Worm (Caenorhabditis elegans): ENCODE measurements around the gene vps-29.

The vps-29 gene

ce11 chrIII:10149910-10150309 is 37.1 kb upstream of the vps-29 start:
- TF ChIP-seq unc-55 (GFP tag; optimal IDR thresholded peaks at IDR 0.05) (no peak), odd-2 (tag; optimal IDR thresholded peaks at IDR 0.05) (no peak), npax-4 (tag; optimal IDR thresholded peaks at IDR 0.05) (no peak), madf-2 (tag; optimal IDR thresholded peaks at IDR 0.05) (no peak), ceh-9 (tag; optimal IDR thresholded peaks at IDR 0.05) (no peak), lin-11 (tag; optimal IDR thresholded peaks at IDR 0.05) (no peak), ceh-19 (GFP tag; optimal IDR thresholded peaks at IDR 0.05) (no peak), ceh-24 (tag; optimal IDR thresholded peaks at IDR 0.05) (no peak)

- no peak for TF ChIP-seq elt-2 (tag; optimal IDR thresholded peaks at IDR 0.05)
- TF ChIP-seq sox-4 (tag; optimal IDR thresholded peaks at IDR 0.05), result no peak
- no peak for TF ChIP-seq tbx-7 (tag; optimal IDR thresholded peaks at IDR 0.05)
- no peak for TF ChIP-seq dve-1 (tag; optimal IDR thresholded peaks at IDR 0.05)
- no peak for TF ChIP-seq che-1 (tag; optimal IDR thresholded peaks at IDR 0.05)
- TF ChIP-seq pha-4 (tag; optimal IDR thresholded peaks at IDR 0.05), result no peak
Observed at ce11 chrIII:10146701-10147100, 33.8 kb upstream of the vps-29 start, which contains the start of gene K08E5.1. Gene K08E5.1, minus strand, starts transcription at chrIII:10146801.

- no peak for TF ChIP-seq K02D7.2 (tag; optimal IDR thresholded peaks at IDR 0.05)
- TF ChIP-seq T23F11.4 (GFP tag; optimal IDR thresholded peaks at IDR 0.05), result no peak
- no peak for TF ChIP-seq hlh-13 (GFP tag; optimal IDR thresholded peaks at IDR 0.05)
- no peak for TF ChIP-seq fkh-6 (tag; optimal IDR thresholded peaks at IDR 0.05)
- no peak for TF ChIP-seq elt-4 (tag; optimal IDR thresholded peaks at IDR 0.05)
- no peak for TF ChIP-seq pax-1 (tag; optimal IDR thresholded peaks at IDR 0.05)
- TF ChIP-seq ceh-2 (tag; optimal IDR thresholded peaks at IDR 0.05), result no peak
- TF ChIP-seq ahr-1 (tag; optimal IDR thresholded peaks at IDR 0.05), result no peak
- TF ChIP-seq K09A11.1 (tag; optimal IDR thresholded peaks at IDR 0.05; ENCODE audit: insufficient read depth), result no peak
- no peak for TF ChIP-seq pat-9 (tag; optimal IDR thresholded peaks at IDR 0.05)
- TF ChIP-seq unc-3 (GFP tag; conservative IDR thresholded peaks at IDR 0.05), result no peak
- no peak for TF ChIP-seq unc-3 (tag; optimal IDR thresholded peaks at IDR 0.05)
- no peak for TF ChIP-seq ama-1 (optimal IDR thresholded peaks at IDR 0.05)
- TF ChIP-seq unc-55 (GFP tag; optimal IDR thresholded peaks at IDR 0.05), result no peak
- no peak for TF ChIP-seq C38D4.7 (GFP tag; optimal IDR thresholded peaks at IDR 0.05)
- no peak for TF ChIP-seq mec-3 (tag; optimal IDR thresholded peaks at IDR 0.05; ENCODE audit: borderline replicate concordance)
- no peak for TF ChIP-seq elt-2 (tag; optimal IDR thresholded peaks at IDR 0.05)
- TF ChIP-seq ceh-31 (tag; optimal IDR thresholded peaks at IDR 0.05), result no peak
- TF ChIP-seq tbx-7 (tag; optimal IDR thresholded peaks at IDR 0.05), result no peak
- no peak for TF ChIP-seq Y22D7AL.16 (tag; optimal IDR thresholded peaks at IDR 0.05)
- TF ChIP-seq sox-2 (GFP tag; IDR thresholded peaks at IDR 0.05), result no peak
Observed at ce11 chrIII:10140732-10141131, 27.9 kb upstream of the vps-29 start, which contains the start of gene K08E5.6. Gene K08E5.6, plus strand, starts transcription at chrIII:10141032.

ce11 chrIII:10136778-10137177 is 23.9 kb upstream of the vps-29 start, which contains the start of gene ZK1128.7:
Gene ZK1128.7, plus strand, starts transcription at chrIII:10137006.
- TF ChIP-seq pag-3 (tag; optimal IDR thresholded peaks at IDR 0.05; ENCODE audit: borderline replicate concordance), result no peak
- TF ChIP-seq gmeb-2 (tag; optimal IDR thresholded peaks at IDR 0.05), result no peak
- no peak for TF ChIP-seq unc-86 (tag; optimal IDR thresholded peaks at IDR 0.05)
- no peak for TF ChIP-seq npax-4 (tag; optimal IDR thresholded peaks at IDR 0.05)
- TF ChIP-seq nfya-1 (tag; optimal IDR thresholded peaks at IDR 0.05), result no peak
- peak; percentile 9 for TF ChIP-seq unc-55 (GFP tag; optimal IDR thresholded peaks at IDR 0.05)
- no peak for TF ChIP-seq eyg-1 (tag; optimal IDR thresholded peaks at IDR 0.05)

All from whole organism, late embryonic.